Fruit fly (Drosophila melanogaster) whole organism, embryonic: ENCODE results near the gene Tpr2.

Source experiments
- Antp ChIP-seq: fragments of 200-800 bp; sonication (Bioruptor generic); optimal IDR thresholded peaks from 3 replicates; lab custom pipeline; 2016; ENCODE audit warnings: missing biosample characterization, missing genetic modification characterization
- Awh ChIP-seq: fragments of 200-800 bp; sonication (Bioruptor generic); IDR thresholded peaks from 2 replicates; pipeline ENCODE4, ENCODE4 v1.3.6; 2022; ENCODE audit warnings: missing biosample characterization, missing genetic modification characterization
- Bdp1 ChIP-seq: fragments of 200-800 bp; sonication (Bioruptor generic); optimal IDR thresholded peaks from 3 replicates; lab custom pipeline; 2016; ENCODE audit warnings: missing biosample characterization, missing genetic modification characterization
- Bteb2 ChIP-seq: fragments of 200-800 bp; sonication (Bioruptor generic); optimal IDR thresholded peaks from 2 replicates; lab custom pipeline; 2016; ENCODE audit warnings: missing biosample characterization, missing genetic modification characterization
- CG10366 ChIP-seq: fragments of 200-800 bp; sonication (Bioruptor generic); IDR thresholded peaks from 2 replicates; pipeline ENCODE4 v1.3.6; 2022; ENCODE audit warnings: missing biosample characterization, missing genetic modification characterization
- CG10959 ChIP-seq: fragments of 200-800 bp; sonication (Bioruptor generic); IDR thresholded peaks from 2 replicates; pipeline ENCODE4 v1.3.6; 2022; ENCODE audit warnings: missing biosample characterization, missing genetic modification characterization
- CG11456 ChIP-seq: fragments of 200-800 bp; sonication (Bioruptor generic); IDR thresholded peaks from 3 replicates; pipeline ENCODE4 v1.3.6; 2022; ENCODE audit warnings: missing biosample characterization, missing genetic modification characterization
- CG12104 ChIP-seq: fragments of 200-800 bp; sonication (Bioruptor generic); optimal IDR thresholded peaks from 3 replicates; lab custom pipeline; 2016; ENCODE audit warnings: missing biosample characterization, missing genetic modification characterization
- CG13296 ChIP-seq: fragments of 200-800 bp; sonication (Bioruptor generic); optimal IDR thresholded peaks from 3 replicates; lab custom pipeline; 2018; ENCODE audit warnings: missing biosample characterization, mild to moderate bottlenecking, missing genetic modification characterization
- CG14965 ChIP-seq: fragments of 200-800 bp; sonication (Bioruptor generic); optimal IDR thresholded peaks from 2 replicates; lab custom pipeline; 2016; ENCODE audit warnings: missing biosample characterization, missing genetic modification characterization, borderline replicate concordance
- CG15269 ChIP-seq: fragments of 200-800 bp; sonication (Bioruptor generic); optimal IDR thresholded peaks from 2 replicates; lab custom pipeline; 2018; ENCODE audit warnings: missing biosample characterization, mild to moderate bottlenecking, missing genetic modification characterization, moderate library complexity
- CG15696 ChIP-seq: fragments of 200-800 bp; sonication (Bioruptor generic); optimal IDR thresholded peaks from 2 replicates; lab custom pipeline; 2019; ENCODE audit warnings: missing biosample characterization, mild to moderate bottlenecking, missing genetic modification characterization, moderate library complexity
- CG16863 ChIP-seq: fragments of 200-800 bp; sonication (Bioruptor generic); optimal IDR thresholded peaks from 3 replicates; lab custom pipeline; 2016; ENCODE audit warnings: missing biosample characterization, missing genetic modification characterization
- CG2875 ChIP-seq: fragments of 200-800 bp; sonication (Bioruptor generic); optimal IDR thresholded peaks from 2 replicates; lab custom pipeline; 2017; ENCODE audit warnings: missing biosample characterization, mild to moderate bottlenecking, missing genetic modification characterization, missing genetic modification reagents
- CG32772 ChIP-seq: fragments of 200-800 bp; sonication (Bioruptor generic); IDR thresholded peaks from 2 replicates; pipeline ENCODE4 v1.3.6; 2022; ENCODE audit warnings: missing biosample characterization, missing genetic modification characterization
- CG3407 ChIP-seq: fragments of 200-800 bp; sonication (Bioruptor generic); optimal IDR thresholded peaks from 2 replicates; lab custom pipeline; 2018; ENCODE audit warnings: missing biosample characterization, mild to moderate bottlenecking, missing genetic modification characterization
- CG6854 ChIP-seq: fragments of 200-800 bp; sonication (Bioruptor generic); optimal IDR thresholded peaks from 3 replicates; lab custom pipeline; 2017; ENCODE audit warnings: missing biosample characterization, mild to moderate bottlenecking, missing genetic modification characterization
- CG7372 ChIP-seq: fragments of 200-800 bp; sonication (Bioruptor generic); IDR thresholded peaks from 2 replicates; pipeline ENCODE4 v1.3.6; 2022; ENCODE audit warnings: missing biosample characterization, missing genetic modification characterization
- CG8281 ChIP-seq: fragments of 200-800 bp; sonication (Bioruptor generic); optimal IDR thresholded peaks from 2 replicates; lab custom pipeline; 2018; ENCODE audit warnings: missing biosample characterization, mild to moderate bottlenecking, missing genetic modification characterization, moderate library complexity
- CG8290 ChIP-seq, 3 experiments: fragments of 200-800 bp; sonication (Bioruptor generic); optimal IDR thresholded peaks; 2 replicates each; lab custom pipeline; 2016 to 2019; ENCODE audit warnings: missing biosample characterization in 3 of 3, missing genetic modification characterization in 3 of 3, mild to moderate bottlenecking in 2 of 3, moderate library complexity in 1 of 3
- CG9876 ChIP-seq: fragments of 200-800 bp; sonication (Bioruptor generic); optimal IDR thresholded peaks from 2 replicates; lab custom pipeline; 2016; ENCODE audit warnings: missing biosample characterization, missing genetic modification characterization
- Dek ChIP-seq: fragments of 200-800 bp; sonication (Bioruptor generic); optimal IDR thresholded peaks from 3 replicates; lab custom pipeline; 2019; ENCODE audit warnings: missing biosample characterization, mild to moderate bottlenecking, missing genetic modification characterization, moderate library complexity
- Dp ChIP-seq: fragments of 200-800 bp; sonication (Bioruptor generic); optimal IDR thresholded peaks from 2 replicates; lab custom pipeline; 2018; ENCODE audit warnings: missing biosample characterization, mild to moderate bottlenecking, missing genetic modification characterization, moderate library complexity
- Ets65A ChIP-seq: fragments of 200-800 bp; sonication (Bioruptor generic); peaks from one replicate; lab custom pipeline; 2016; ENCODE audit warnings: missing biosample characterization, missing genetic modification characterization
- Gsc ChIP-seq: fragments of 200-800 bp; sonication (Bioruptor generic); IDR thresholded peaks from 2 replicates; pipeline ENCODE4 v1.3.6; 2022; ENCODE audit warnings: missing biosample characterization, missing genetic modification characterization
- Gug ChIP-seq: fragments of 200-800 bp; sonication (Bioruptor generic); IDR thresholded peaks from 4 replicates; pipeline ENCODE4 v1.3.6; 2022; ENCODE audit warnings: missing biosample characterization, missing genetic modification characterization
- NFAT ChIP-seq: fragments of 200-800 bp; sonication (Bioruptor generic); IDR thresholded peaks from 2 replicates; pipeline ENCODE4 v1.3.6; 2022; ENCODE audit warnings: missing biosample characterization, missing genetic modification characterization
- cas ChIP-seq: fragments of 200-800 bp; sonication (Bioruptor generic); IDR thresholded peaks from 2 replicates; pipeline ENCODE4 v1.3.6; 2022; ENCODE audit warnings: missing biosample characterization, missing genetic modification characterization
- chinmo ChIP-seq: fragments of 200-800 bp; sonication (Bioruptor generic); IDR thresholded peaks from 4 replicates; pipeline ENCODE4 v1.3.6; 2022; ENCODE audit warnings: missing biosample characterization, missing genetic modification characterization; ENCODE audit not compliant: partially characterized antibody
- croc ChIP-seq: fragments of 200-800 bp; sonication (Bioruptor generic); conservative IDR thresholded peaks from 3 replicates; pipeline ENCODE4 v1.3.6; 2022; ENCODE audit warnings: missing biosample characterization, missing genetic modification characterization
- crp ChIP-seq, 2 experiments: fragments of 200-800 bp; sonication (Bioruptor generic); optimal IDR thresholded peaks; 2 replicates in 1 of 2; 3 replicates in 1 of 2; lab custom pipeline; 2017; ENCODE audit warnings: missing biosample characterization in 2 of 2, missing genetic modification characterization in 2 of 2, mild to moderate bottlenecking in 1 of 2, moderate library complexity in 1 of 2
- danr ChIP-seq: fragments of 200-800 bp; sonication (Bioruptor generic); IDR thresholded peaks from 2 replicates; pipeline ENCODE4 v1.3.6; 2022; ENCODE audit warnings: missing biosample characterization, missing genetic modification characterization
- eve ChIP-seq, 2 experiments: fragments of >200 bp; optimal IDR thresholded peaks; 2 replicates each; lab custom pipeline; 2017; ENCODE audit warnings: missing biosample characterization in 2 of 2, missing genetic modification characterization in 2 of 2
- exex ChIP-seq: fragments of 200-800 bp; sonication (Bioruptor generic); optimal IDR thresholded peaks from 4 replicates; lab custom pipeline; 2018; ENCODE audit warnings: missing biosample characterization, mild to moderate bottlenecking, missing genetic modification characterization, moderate library complexity
- fd3F ChIP-seq: fragments of 200-800 bp; sonication (Bioruptor generic); optimal IDR thresholded peaks from 2 replicates; lab custom pipeline; 2018; ENCODE audit warnings: missing biosample characterization, mild to moderate bottlenecking, missing genetic modification characterization, moderate library complexity
- gcm2 ChIP-seq: fragments of 200-800 bp; sonication (Bioruptor generic); optimal IDR thresholded peaks from 2 replicates; lab custom pipeline; 2016; ENCODE audit warnings: missing biosample characterization, missing genetic modification characterization
- gsb-n ChIP-seq: fragments of 200-800 bp; sonication (Bioruptor generic); optimal IDR thresholded peaks from 3 replicates; lab custom pipeline; 2018; ENCODE audit warnings: missing biosample characterization, mild to moderate bottlenecking, missing genetic modification characterization
- jumu ChIP-seq: fragments of 200-800 bp; sonication (Bioruptor generic); optimal IDR thresholded peaks from 3 replicates; lab custom pipeline; 2016; ENCODE audit warnings: missing biosample characterization, missing genetic modification characterization
- lola ChIP-seq, 3 experiments: fragments of >200 bp in 2 of 3; fragments of 200-800 bp in 1 of 3; sonication (Bioruptor generic) in 1 of 3; optimal IDR thresholded peaks; 2 replicates each; lab custom pipeline; 2017 to 2019; ENCODE audit warnings: missing biosample characterization in 3 of 3, missing genetic modification characterization in 3 of 3, mild to moderate bottlenecking in 1 of 3, moderate library complexity in 1 of 3
- mld ChIP-seq: fragments of 200-800 bp; sonication (Bioruptor generic); IDR thresholded peaks from 3 replicates; pipeline ENCODE4 v1.3.6; 2022; ENCODE audit warnings: missing biosample characterization, missing genetic modification characterization; ENCODE audit not compliant: partially characterized antibody
- phol ChIP-seq: fragments of 200-800 bp; sonication (Bioruptor generic); optimal IDR thresholded peaks from 3 replicates; lab custom pipeline; 2018; ENCODE audit warnings: missing biosample characterization, mild to moderate bottlenecking, missing genetic modification characterization, moderate library complexity
- pros ChIP-seq: fragments of 200-800 bp; sonication (Bioruptor generic); optimal IDR thresholded peaks from 3 replicates; lab custom pipeline; 2019; ENCODE audit warnings: missing biosample characterization, mild to moderate bottlenecking, missing genetic modification characterization, moderate library complexity
- schlank ChIP-seq: fragments of 200-800 bp; sonication (Bioruptor generic); optimal IDR thresholded peaks from 2 replicates; lab custom pipeline; 2018; ENCODE audit warnings: missing biosample characterization, mild to moderate bottlenecking, missing genetic modification characterization
- sim ChIP-seq: fragments of 200-800 bp; sonication (Bioruptor generic); IDR thresholded peaks from 2 replicates; pipeline ENCODE4 v1.3.6; 2022; ENCODE audit warnings: missing biosample characterization, missing genetic modification characterization
- slbo ChIP-seq: fragments of 200-800 bp; sonication (Bioruptor generic); IDR thresholded peaks from 2 replicates; pipeline ENCODE4 v1.3.6; 2022; ENCODE audit warnings: missing biosample characterization, missing genetic modification characterization
- slp2 ChIP-seq: fragments of 200-800 bp; sonication (Bioruptor generic); optimal IDR thresholded peaks from 2 replicates; lab custom pipeline; 2016; ENCODE audit warnings: missing biosample characterization, missing genetic modification characterization
- tio ChIP-seq: fragments of 200-800 bp; sonication (Bioruptor generic); optimal IDR thresholded peaks from 2 replicates; lab custom pipeline; 2017; ENCODE audit warnings: missing biosample characterization, missing genetic modification characterization, inconsistent platforms
- tup ChIP-seq: fragments of 200-800 bp; sonication (Bioruptor generic); optimal IDR thresholded peaks from 2 replicates; lab custom pipeline; 2016; ENCODE audit warnings: missing biosample characterization, mild to moderate bottlenecking, missing genetic modification characterization, moderate library complexity

The Tpr2 gene

DNA sequence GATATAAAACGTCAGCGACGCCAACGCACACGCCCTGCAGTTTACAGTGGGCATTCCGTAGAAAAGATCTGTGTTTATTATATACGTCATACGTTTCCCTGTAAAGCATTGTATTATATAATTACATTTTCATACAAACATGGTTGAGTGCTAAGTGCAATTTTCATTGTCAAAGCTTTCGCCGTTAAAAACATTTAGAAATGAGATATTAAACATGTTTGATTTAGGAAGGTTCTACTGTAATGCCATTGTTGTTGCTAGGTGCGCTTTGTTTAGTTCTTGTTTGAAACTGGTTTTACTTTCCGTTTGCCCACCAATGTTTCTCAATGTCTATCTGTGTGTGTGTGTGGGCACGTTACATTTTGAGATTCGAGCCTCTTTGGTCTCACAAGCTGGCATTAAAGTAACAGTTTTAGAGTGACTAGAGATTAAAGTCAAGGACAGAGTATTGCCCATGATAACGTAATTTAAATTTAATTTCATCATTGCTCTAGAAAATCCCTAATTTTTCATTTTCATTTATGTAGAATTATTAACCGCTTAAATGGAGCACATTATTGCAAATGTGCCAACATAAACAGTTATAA is 1.4 kb downstream of the Tpr2 start (continued):
- TF ChIP-seq Dp (GFP tag; lab: Kevin White, UChicago) (no peak), tio (GFP tag; lab: Kevin White, UChicago) (peak; percentile 66), CG12104 (GFP tag; lab: Kevin White, UChicago) (peak; percentile 60), Awh (GFP tag; lab: Robert Waterston, UW) (peak; percentile 49; the same call in 1 of the 2 replicates), Bdp1 (peak; percentile 60), Dek (tag; lab: Kevin White, UChicago) (peak; percentile 70), CG13296 (GFP tag; lab: Kevin White, UChicago) (peak; percentile 75), croc (GFP tag; lab: Robert Waterston, UW) (peak; percentile 51; the same call in 2 of the 3 replicates), CG7372 (GFP tag; lab: Robert Waterston, UW) (peak; percentile 41; the same call in 1 of the 2 replicates), CG10366 (GFP tag; lab: Robert Waterston, UW) (peak; percentile 66), gsb-n (tag; lab: Kevin White, UChicago) (peak; percentile 76), Gsc (GFP tag; lab: Robert Waterston, UW) (no peak), CG14965 (GFP tag; lab: Kevin White, UChicago) (no peak), tup (GFP tag; lab: Kevin White, UChicago) (peak; percentile 49), jumu (GFP tag; lab: Kevin White, UChicago) (peak; percentile 57), Ets65A (peak; percentile 91), phol (tag; lab: Kevin White, UChicago) (peak; percentile 81), exex (no peak), schlank (peak; percentile 32), CG6854 (peak; percentile 57), CG32772 (GFP tag; lab: Robert Waterston, UW) (no peak), sim (0 out of 2 replicates have a peak, but pooled peaks have one; percentile 46), CG15269 (tag; lab: Kevin White, UChicago) (peak; percentile 87), CG9876 (GFP tag; lab: Kevin White, UChicago) (no peak), danr (GFP tag; lab: Robert Waterston, UW) (0 out of 2 replicates have a peak, but pooled peaks have one; percentile 8), CG15696 (tag; lab: Kevin White, UChicago) (peak; percentile 82), crp (GFP tag; optimal IDR thresholded peaks at IDR 0.05; lab: Kevin White, UChicago) (peak in 1 of 2 experiments; percentile 7), gcm2 (GFP tag; lab: Kevin White, UChicago) (peak; percentile 60), CG11456 (GFP tag; lab: Robert Waterston, UW) (peak; percentile 62; the same call in 1 of the 3 replicates), CG8281 (tag; lab: Kevin White, UChicago) (peak; percentile 47), Bteb2 (peak; percentile 51), CG10959 (GFP tag; lab: Robert Waterston, UW) (peak; percentile 64), Gug (GFP tag; lab: Robert Waterston, UW) (peak; percentile 66), chinmo (GFP tag; lab: Robert Waterston, UW) (peak; percentile 79; the same call in 2 of the 4 replicates), CG16863 (peak; percentile 66), slbo (GFP tag; lab: Robert Waterston, UW) (peak; percentile 66), slp2 (GFP tag; lab: Kevin White, UChicago) (peak; percentile 48), eve (GFP tag; optimal IDR thresholded peaks at IDR 0.05; lab: Kevin White, UChicago) (peak in 1 of 2 experiments; percentile 91), fd3F (peak; percentile 74), CG2875 (GFP tag; lab: Kevin White, UChicago) (peak; percentile 56), Antp (GFP tag; lab: Kevin White, UChicago) (peak; percentile 57), CG3407 (GFP tag; lab: Kevin White, UChicago) (peak; percentile 68), pros (GFP tag; lab: Kevin White, UChicago) (peak; percentile 0), lola (GFP tag; optimal IDR thresholded peaks at IDR 0.05; lab: Kevin White, UChicago) (peak in 1 of 3 experiments; percentile 81), CG8290 (GFP tag; optimal IDR thresholded peaks at IDR 0.05; lab: Kevin White, UChicago) (peak; percentile 52), CG8290 (tag; optimal IDR thresholded peaks at IDR 0.05; lab: Kevin White, UChicago) (peak in 1 of 2 experiments; percentile 85), cas (GFP tag; lab: Robert Waterston, UW) (no peak), NFAT (GFP tag; lab: Robert Waterston, UW) (peak; percentile 59), mld (no peak)
